ENCODE assay signal across 4 fruit fly cellular contexts in genomic region chr3R:21933952-21934351, dm6.
TF ChIP-seq lines count a peak whose summit lies in the region.

No protein-coding gene starts in this region.

- TF ChIP-seq CTCF in whole organism, embryonic (GFP tag; optimal IDR thresholded peaks at IDR 0.05; lab: Kevin White, UChicago), result no peak

TF ChIP-seq in whole organism, adult, 20 proteins besides CTCF, POLR2A, EP300 and RAD21:
- TF ChIP-seq tj (GFP tag; optimal IDR thresholded peaks at IDR 0.05; lab: Kevin White, UChicago) (peak; percentile 7), Hr96 (GFP tag; optimal IDR thresholded peaks at IDR 0.05; lab: Kevin White, UChicago) (no peak)

TF ChIP-seq in whole organism, embryonic, 481 proteins besides CTCF, POLR2A, EP300 and RAD21:
- TF ChIP-seq CG17568 (GFP tag; optimal IDR thresholded peaks at IDR 0.05; lab: Kevin White, UChicago) (no peak), bsh (GFP tag; optimal IDR thresholded peaks at IDR 0.05; lab: Kevin White, UChicago) (peak in 1 of 2 experiments; percentile 36), E2f1 (GFP tag; IDR thresholded peaks at IDR 0.05; lab: Robert Waterston, UW) (no peak), CG31224 (GFP tag; IDR thresholded peaks at IDR 0.05; lab: Robert Waterston, UW) (no peak), lov (optimal IDR thresholded peaks at IDR 0.05; lab: Kevin White, UChicago) (no peak), lov (GFP tag; IDR thresholded peaks at IDR 0.05; lab: Robert Waterston, UW) (no peak), Ets65A (GFP tag; lab: Kevin White, UChicago) (peak; percentile 91)

TF ChIP-seq in whole organism, prepupa, 60 proteins besides CTCF, POLR2A, EP300 and RAD21:
- TF ChIP-seq Hr39 (GFP tag; optimal IDR thresholded peaks at IDR 0.05; lab: Kevin White, UChicago) (no peak), Ets96B (tag; optimal IDR thresholded peaks at IDR 0.05; lab: Kevin White, UChicago) (no peak), esn (GFP tag; optimal IDR thresholded peaks at IDR 0.05; lab: Kevin White, UChicago) (no peak), CG34406 (GFP tag; optimal IDR thresholded peaks at IDR 0.05; lab: Kevin White, UChicago) (no peak), CG3919 (GFP tag; optimal IDR thresholded peaks at IDR 0.05; lab: Kevin White, UChicago) (no peak), CG6276 (GFP tag; optimal IDR thresholded peaks at IDR 0.05; lab: Kevin White, UChicago) (no peak), CG6163 (GFP tag; IDR thresholded peaks at IDR 0.05; lab: Robert Waterston, UW) (peak; percentile 45; the same call in 1 of the 3 replicates), dac (GFP tag; optimal IDR thresholded peaks at IDR 0.05; lab: Kevin White, UChicago) (no peak), CG10669 (GFP tag; optimal IDR thresholded peaks at IDR 0.05; lab: Kevin White, UChicago) (no peak), CG6792 (GFP tag; optimal IDR thresholded peaks at IDR 0.05; lab: Kevin White, UChicago) (no peak), Ets21C (GFP tag; optimal IDR thresholded peaks at IDR 0.05; lab: Kevin White, UChicago) (no peak), spab (GFP tag; optimal IDR thresholded peaks at IDR 0.05; lab: Kevin White, UChicago) (no peak), Met (GFP tag; optimal IDR thresholded peaks at IDR 0.05; lab: Kevin White, UChicago) (no peak), CG11902 (GFP tag; optimal IDR thresholded peaks at IDR 0.05; lab: Kevin White, UChicago) (no peak), ss (GFP tag; optimal IDR thresholded peaks at IDR 0.05; lab: Kevin White, UChicago) (peak; percentile 11 to 22), achi (GFP tag; optimal IDR thresholded peaks at IDR 0.05; lab: Kevin White, UChicago) (no peak), Lpt (GFP tag; optimal IDR thresholded peaks at IDR 0.05; lab: Kevin White, UChicago) (no peak), fd59A (GFP tag; optimal IDR thresholded peaks at IDR 0.05; lab: Kevin White, UChicago) (no peak), CG6854 (GFP tag; optimal IDR thresholded peaks at IDR 0.05; lab: Kevin White, UChicago) (no peak), CG8632 (GFP tag; optimal IDR thresholded peaks at IDR 0.05; lab: Kevin White, UChicago) (no peak), CG9139 (GFP tag; optimal IDR thresholded peaks at IDR 0.05; lab: Kevin White, UChicago) (no peak), lz (GFP tag; optimal IDR thresholded peaks at IDR 0.05; lab: Kevin White, UChicago) (no peak), cyc (GFP tag; optimal IDR thresholded peaks at IDR 0.05; lab: Kevin White, UChicago) (no peak), svp (GFP tag; lab: Kevin White, UChicago) (no peak), Eip78C (GFP tag; lab: Kevin White, UChicago) (peak; percentile 43), Sox102F (GFP tag; optimal IDR thresholded peaks at IDR 0.05; lab: Kevin White, UChicago) (no peak), fkh (GFP tag; optimal IDR thresholded peaks at IDR 0.05; lab: Kevin White, UChicago) (no peak), Smox (GFP tag; optimal IDR thresholded peaks at IDR 0.05; lab: Kevin White, UChicago) (no peak), Eip75B (GFP tag; optimal IDR thresholded peaks at IDR 0.05; lab: Kevin White, UChicago) (no peak), CG6808 (GFP tag; optimal IDR thresholded peaks at IDR 0.05; lab: Kevin White, UChicago) (peak; percentile 17), CG16779 (tag; optimal IDR thresholded peaks at IDR 0.05; lab: Kevin White, UChicago) (peak; percentile 7), eg (GFP tag; IDR thresholded peaks at IDR 0.05; lab: Robert Waterston, UW) (no peak), CG8319 (GFP tag; optimal IDR thresholded peaks at IDR 0.05; lab: Kevin White, UChicago) (no peak), CG11294 (GFP tag; IDR thresholded peaks at IDR 0.05; lab: Robert Waterston, UW) (no peak), topi (GFP tag; optimal IDR thresholded peaks at IDR 0.05; lab: Kevin White, UChicago) (no peak)

TF ChIP-seq in whole organism, pupa, 21 proteins besides CTCF, POLR2A, EP300 and RAD21:
- no peak for TF ChIP-seq CG8159 (tag; optimal IDR thresholded peaks at IDR 0.05; lab: Kevin White, UChicago)
- no peak for TF ChIP-seq Snoo (tag; optimal IDR thresholded peaks at IDR 0.05; lab: Kevin White, UChicago)
- TF ChIP-seq CG13204 (GFP tag; optimal IDR thresholded peaks at IDR 0.05; lab: Kevin White, UChicago), result peak; percentile 61
- no peak for TF ChIP-seq D1 (tag; optimal IDR thresholded peaks at IDR 0.05; lab: Kevin White, UChicago)
- peak; percentile 24; the same call in 1 of the 2 replicates for TF ChIP-seq CG12605 (GFP tag; IDR thresholded peaks at IDR 0.05; lab: Robert Waterston, UW)
